Worm (Caenorhabditis elegans): ENCODE data around the gene Y73B6BL.31.

ce11 chrIV:6393329-6393728 lies 48.4 kb upstream of the Y73B6BL.31 start:
- TF ChIP-seq ztf-29 (GFP tag; IDR thresholded peaks at IDR 0.05): no peak
- no peak for TF ChIP-seq ref-1 (GFP tag; conservative IDR thresholded peaks at IDR 0.05)
- TF ChIP-seq cog-1 (tag; optimal IDR thresholded peaks at IDR 0.05): no peak
